Fruit fly (Drosophila melanogaster) whole organism, pupa: ENCODE measurements around the gene Nemp.

ENCODE experiments used
- CG10348 ChIP-seq: fragments of 200-800 bp; sonication (Bioruptor generic); IDR thresholded peaks from 2 replicates; pipeline ENCODE4 v1.3.6; 2022; ENCODE audit warnings: missing biosample characterization, missing genetic modification characterization
- CG12605 ChIP-seq: fragments of 200-800 bp; sonication (Bioruptor generic); IDR thresholded peaks from 2 replicates; pipeline ENCODE4 v1.3.6; 2022; ENCODE audit warnings: missing biosample characterization, missing genetic modification characterization
- CG13204 ChIP-seq: fragments of 200-800 bp; sonication (Bioruptor generic); optimal IDR thresholded peaks from 2 replicates; lab custom pipeline; 2018; ENCODE audit warnings: missing biosample characterization, mild to moderate bottlenecking, missing genetic modification characterization, moderate library complexity
- CG14655 ChIP-seq: fragments of 200-800 bp; sonication (Bioruptor generic); optimal IDR thresholded peaks from 3 replicates; lab custom pipeline; 2017; ENCODE audit warnings: mild to moderate bottlenecking, missing biosample characterization, missing genetic modification reagents, missing genetic modification characterization
- CG15710 ChIP-seq: fragments of 200-800 bp; sonication (Bioruptor generic); optimal IDR thresholded peaks from 2 replicates; lab custom pipeline; 2018; ENCODE audit warnings: missing biosample characterization, mild to moderate bottlenecking, missing genetic modification characterization, moderate library complexity
- CG17806 ChIP-seq: fragments of 200-800 bp; sonication (Bioruptor generic); optimal IDR thresholded peaks from 2 replicates; lab custom pipeline; 2018; ENCODE audit warnings: missing biosample characterization, mild to moderate bottlenecking, missing genetic modification characterization, moderate library complexity
- CG32121 ChIP-seq: fragments of 200-800 bp; sonication (Bioruptor generic); IDR thresholded peaks from 2 replicates; pipeline ENCODE4 v1.3.6; 2022; ENCODE audit warnings: missing biosample characterization, missing genetic modification characterization
- CG34367 ChIP-seq: fragments of 200-800 bp; sonication (Bioruptor generic); optimal IDR thresholded peaks from 2 replicates; lab custom pipeline; 2018; ENCODE audit warnings: missing biosample characterization, mild to moderate bottlenecking, missing genetic modification characterization
- CG4496 ChIP-seq: fragments of 200-800 bp; sonication (Bioruptor generic); IDR thresholded peaks from 3 replicates; pipeline ENCODE4 v1.3.6; 2022; ENCODE audit warnings: missing biosample characterization, missing genetic modification characterization
- CG8159 ChIP-seq: fragments of 200-800 bp; sonication (Bioruptor generic); optimal IDR thresholded peaks from 3 replicates; lab custom pipeline; 2018; ENCODE audit warnings: missing biosample characterization, mild to moderate bottlenecking, missing genetic modification characterization, moderate library complexity
- CG8301 ChIP-seq: fragments of 200-800 bp; sonication (Bioruptor generic); optimal IDR thresholded peaks from 2 replicates; lab custom pipeline; 2018; ENCODE audit warnings: missing biosample characterization, mild to moderate bottlenecking, missing genetic modification characterization
- CG9948 ChIP-seq: fragments of 200-800 bp; sonication (Bioruptor generic); optimal IDR thresholded peaks from 2 replicates; lab custom pipeline; 2018; ENCODE audit warnings: missing biosample characterization, mild to moderate bottlenecking, missing genetic modification characterization, moderate library complexity
- D1 ChIP-seq: fragments of 200-800 bp; sonication (Bioruptor generic); optimal IDR thresholded peaks from 2 replicates; lab custom pipeline; 2018; ENCODE audit warnings: missing biosample characterization, mild to moderate bottlenecking, missing genetic modification characterization, moderate library complexity
- EcR ChIP-seq: fragments of 200-800 bp; sonication (Bioruptor generic); optimal IDR thresholded peaks from 3 replicates; lab custom pipeline; 2019; ENCODE audit warnings: missing biosample characterization, missing genetic modification characterization, mild to moderate bottlenecking, moderate library complexity, missing genetic modification reagents
- Ets98B ChIP-seq: fragments of 200-800 bp; sonication (Bioruptor generic); IDR thresholded peaks from 2 replicates; pipeline ENCODE4 v1.3.6; 2022; ENCODE audit warnings: missing biosample characterization, missing genetic modification characterization
- Pif1A ChIP-seq: fragments of 200-800 bp; sonication (Bioruptor generic); optimal IDR thresholded peaks from 3 replicates; lab custom pipeline; 2016; ENCODE audit warnings: missing biosample characterization, missing genetic modification characterization
- Pif1B ChIP-seq: fragments of 200-800 bp; sonication (Bioruptor generic); optimal IDR thresholded peaks from 3 replicates; lab custom pipeline; 2016; ENCODE audit warnings: missing biosample characterization, missing genetic modification characterization
- Snoo ChIP-seq: fragments of 200-800 bp; sonication (Bioruptor generic); optimal IDR thresholded peaks from 3 replicates; lab custom pipeline; 2017; ENCODE audit warnings: missing biosample characterization, mild to moderate bottlenecking, missing genetic modification characterization, inconsistent platforms
- fd96Ca ChIP-seq: fragments of 200-800 bp; sonication (Bioruptor generic); IDR thresholded peaks from 3 replicates; pipeline ENCODE4 v1.3.6; 2022; ENCODE audit warnings: missing biosample characterization, missing genetic modification characterization
- gl ChIP-seq: fragments of 200-800 bp; sonication (Bioruptor generic); optimal IDR thresholded peaks from 2 replicates; lab custom pipeline; 2018; ENCODE audit warnings: missing biosample characterization, mild to moderate bottlenecking, missing genetic modification characterization
- rn ChIP-seq: fragments of 200-800 bp; sonication (Bioruptor generic); IDR thresholded peaks from 2 replicates; pipeline ENCODE4 v1.3.6; 2022; ENCODE audit warnings: missing biosample characterization, missing genetic modification characterization

Nemp gene

dm6 chrX:16637594-16638485 is 17.0 kb downstream of the Nemp start, which contains the start of gene RpS19a:
TSS of gene RpS19a (plus strand) at chrX:16637894.
- TF ChIP-seq EcR (no peak), CG10348 (GFP tag; lab: Robert Waterston, UW) (no peak), CG8159 (tag; lab: Kevin White, UChicago) (peak; percentile 46), CG12605 (0 out of 2 replicates have a peak, but pooled peaks have one; percentile 35), CG14655 (GFP tag; lab: Kevin White, UChicago) (peak; percentile 54), CG13204 (GFP tag; lab: Kevin White, UChicago) (peak; percentile 59), Snoo (tag; lab: Kevin White, UChicago) (peak; percentile 83), Pif1A (peak; percentile 64), gl (tag; lab: Kevin White, UChicago) (peak; percentile 41), rn (peak; percentile 57), fd96Ca (GFP tag; lab: Robert Waterston, UW) (no peak; the same call in 2 of the 3 replicates), CG8301 (tag; lab: Kevin White, UChicago) (peak; percentile 15), CG34367 (tag; lab: Kevin White, UChicago) (peak; percentile 70), CG4496 (peak; percentile 85), D1 (tag; lab: Kevin White, UChicago) (no peak), CG32121 (GFP tag; lab: Robert Waterston, UW) (no peak), Pif1B (GFP tag; lab: Kevin White, UChicago) (peak; percentile 65), CG17806 (tag; lab: Kevin White, UChicago) (no peak), CG15710 (peak; percentile 38), Ets98B (GFP tag; lab: Robert Waterston, UW) (peak; percentile 24), CG9948 (tag; lab: Kevin White, UChicago) (peak; percentile 14)

dm6 chrX:16637106-16637590 is 17.7 kb downstream of the Nemp start, which contains the start of gene Rok:
TSS of gene Rok (minus strand) at chrX:16637414.
- TF ChIP-seq CG4496: no peak
- TF ChIP-seq CG34367 (tag; lab: Kevin White, UChicago): no peak
- peak; percentile 22 for TF ChIP-seq EcR
- peak; percentile 41 for TF ChIP-seq CG13204 (GFP tag; lab: Kevin White, UChicago)
- no peak for TF ChIP-seq gl (tag; lab: Kevin White, UChicago)
- TF ChIP-seq CG15710: no peak
- no peak for TF ChIP-seq D1 (tag; lab: Kevin White, UChicago)
- TF ChIP-seq CG8159 (tag; lab: Kevin White, UChicago): no peak
- TF ChIP-seq CG32121 (GFP tag; lab: Robert Waterston, UW): no peak
- TF ChIP-seq Pif1A: no peak

- TF ChIP-seq CG4496 (peak; percentile 65; the same call in 2 of the 3 replicates), rn (peak; percentile 2; the same call in 1 of the 2 replicates), Ets98B (GFP tag; lab: Robert Waterston, UW) (peak; percentile 30; the same call in 1 of the 2 replicates), D1 (tag; lab: Kevin White, UChicago) (no peak), CG8301 (tag; lab: Kevin White, UChicago) (peak; percentile 10), gl (tag; lab: Kevin White, UChicago) (peak; percentile 63), CG14655 (GFP tag; lab: Kevin White, UChicago) (peak; percentile 71), CG13204 (GFP tag; lab: Kevin White, UChicago) (peak; percentile 41), CG15710 (peak; percentile 8), Snoo (tag; lab: Kevin White, UChicago) (no peak), fd96Ca (GFP tag; lab: Robert Waterston, UW) (peak; percentile 66; the same call in 2 of the 3 replicates), CG9948 (tag; lab: Kevin White, UChicago) (no peak), CG34367 (tag; lab: Kevin White, UChicago) (no peak), CG12605 (peak; percentile 34; the same call in 1 of the 2 replicates), Pif1B (GFP tag; lab: Kevin White, UChicago) (no peak), Pif1A (no peak), CG10348 (GFP tag; lab: Robert Waterston, UW) (no peak), CG32121 (GFP tag; lab: Robert Waterston, UW) (peak; percentile 65), EcR (peak; percentile 32), CG17806 (tag; lab: Kevin White, UChicago) (no peak), CG8159 (tag; lab: Kevin White, UChicago) (peak; percentile 21)
Observed at dm6 chrX:16633181-16633957, 21.4 kb downstream of the Nemp start.

dm6 chrX:16632135-16632534 is 22.7 kb downstream of the Nemp start, which contains the start of gene CG9777:
TSS of gene CG9777 (minus strand) at chrX:16632235.
- no peak for TF ChIP-seq CG4496
- no peak for TF ChIP-seq fd96Ca (GFP tag; lab: Robert Waterston, UW)
- TF ChIP-seq D1 (tag; lab: Kevin White, UChicago): no peak
- no peak for TF ChIP-seq Pif1B (GFP tag; lab: Kevin White, UChicago)
- no peak for TF ChIP-seq Ets98B (GFP tag; lab: Robert Waterston, UW)
- TF ChIP-seq CG14655 (GFP tag; lab: Kevin White, UChicago): no peak

dm6 chrX:16624519-16624918 is 30.3 kb downstream of the Nemp start:
- TF ChIP-seq Snoo (tag; lab: Kevin White, UChicago) (no peak), fd96Ca (GFP tag; lab: Robert Waterston, UW) (no peak), CG9948 (tag; lab: Kevin White, UChicago) (no peak), CG32121 (GFP tag; lab: Robert Waterston, UW) (no peak), Pif1B (GFP tag; lab: Kevin White, UChicago) (no peak), D1 (tag; lab: Kevin White, UChicago) (no peak), CG17806 (tag; lab: Kevin White, UChicago) (no peak), gl (tag; lab: Kevin White, UChicago) (no peak), EcR (no peak), rn (no peak)
